Fruit fly (Drosophila melanogaster) whole organism, embryonic: Measurements from ENCODE around the gene CG31883.

Source experiments
- CG10462 ChIP-seq: fragments of 200-800 bp; sonication (Bioruptor generic); optimal IDR thresholded peaks from 2 replicates; lab custom pipeline; 2016; ENCODE audit warnings: missing biosample characterization, missing genetic modification characterization
- CG10565 ChIP-seq: fragments of 200-800 bp; sonication (Bioruptor generic); optimal IDR thresholded peaks from 3 replicates; lab custom pipeline; 2016; ENCODE audit warnings: missing biosample characterization, mild to moderate bottlenecking, missing genetic modification characterization
- CG10979 ChIP-seq: fragments of 200-800 bp; sonication (Bioruptor generic); optimal IDR thresholded peaks from 2 replicates; lab custom pipeline; 2018; ENCODE audit warnings: missing biosample characterization, mild to moderate bottlenecking, missing genetic modification characterization, moderate library complexity
- CG11560 ChIP-seq: fragments of 200-800 bp; sonication (Bioruptor generic); IDR thresholded peaks from 3 replicates; pipeline ENCODE4 v1.3.6; 2022; ENCODE audit warnings: missing biosample characterization, missing genetic modification characterization
- CG14050 ChIP-seq: fragments of 200-800 bp; sonication (Bioruptor generic); IDR thresholded peaks from 3 replicates; pipeline ENCODE4 v1.3.6; 2022; ENCODE audit warnings: missing biosample characterization, missing genetic modification characterization
- CG15601 ChIP-seq: fragments of 200-800 bp; sonication (Bioruptor generic); optimal IDR thresholded peaks from 3 replicates; lab custom pipeline; 2019; ENCODE audit warnings: missing biosample characterization, mild to moderate bottlenecking, missing genetic modification characterization, moderate library complexity
- CG15696 ChIP-seq: fragments of 200-800 bp; sonication (Bioruptor generic); optimal IDR thresholded peaks from 2 replicates; lab custom pipeline; 2019; ENCODE audit warnings: missing biosample characterization, mild to moderate bottlenecking, missing genetic modification characterization, moderate library complexity
- CG1602 ChIP-seq: fragments of 200-800 bp; sonication (Bioruptor generic); optimal IDR thresholded peaks from 3 replicates; lab custom pipeline; 2016; ENCODE audit warnings: missing biosample characterization, missing genetic modification characterization
- CG17612 ChIP-seq: fragments of 200-800 bp; sonication (Bioruptor generic); IDR thresholded peaks from 2 replicates; pipeline ENCODE4 v1.3.6; 2022; ENCODE audit warnings: missing biosample characterization, missing genetic modification characterization
- CG3065 ChIP-seq: fragments of 200-800 bp; sonication (Bioruptor generic); optimal IDR thresholded peaks from 2 replicates; lab custom pipeline; 2016; ENCODE audit warnings: missing biosample characterization, missing genetic modification characterization
- CG34376 ChIP-seq: fragments of 200-800 bp; sonication (Bioruptor generic); optimal IDR thresholded peaks from 2 replicates; lab custom pipeline; 2018; ENCODE audit warnings: missing biosample characterization, mild to moderate bottlenecking, missing genetic modification characterization
- CG4424 ChIP-seq: fragments of 200-800 bp; sonication (Bioruptor generic); optimal IDR thresholded peaks from 3 replicates; lab custom pipeline; 2016; ENCODE audit warnings: missing biosample characterization, missing genetic modification characterization
- CG6254 ChIP-seq: fragments of 200-800 bp; sonication (Bioruptor generic); optimal IDR thresholded peaks from 3 replicates; lab custom pipeline; 2017; ENCODE audit warnings: mild to moderate bottlenecking, missing biosample characterization, missing genetic modification reagents, missing genetic modification characterization
- CG6272 ChIP-seq: fragments of 200-800 bp; sonication (Bioruptor generic); IDR thresholded peaks from 2 replicates; pipeline ENCODE4 v1.3.6; 2022; ENCODE audit warnings: missing biosample characterization, missing genetic modification characterization
- CG6791 ChIP-seq: fragments of 200-800 bp; sonication (Bioruptor generic); IDR thresholded peaks from 3 replicates; pipeline ENCODE4 v1.3.6; 2022; ENCODE audit warnings: missing biosample characterization, missing genetic modification characterization; ENCODE audit not compliant: partially characterized antibody
- CG7928 ChIP-seq: fragments of 200-800 bp; sonication (Bioruptor generic); optimal IDR thresholded peaks from 2 replicates; lab custom pipeline; 2017; ENCODE audit warnings: missing biosample characterization, mild to moderate bottlenecking, missing genetic modification characterization
- CG8765 ChIP-seq: fragments of 200-800 bp; sonication (Bioruptor generic); IDR thresholded peaks from 2 replicates; pipeline ENCODE4 v1.3.6; 2022; ENCODE audit warnings: missing biosample characterization, missing genetic modification characterization
- CG9215 ChIP-seq: fragments of 200-800 bp; sonication (Bioruptor generic); IDR thresholded peaks from 2 replicates; pipeline ENCODE4 v1.3.6; 2022; ENCODE audit warnings: missing biosample characterization, missing genetic modification characterization
- HHEX ChIP-seq: fragments of 200-800 bp; sonication (Bioruptor generic); optimal IDR thresholded peaks from 3 replicates; lab custom pipeline; 2017; ENCODE audit warnings: missing biosample characterization, mild to moderate bottlenecking, missing genetic modification characterization, missing genetic modification reagents
- HmgD ChIP-seq: fragments of 200-800 bp; sonication (Bioruptor generic); optimal IDR thresholded peaks from 3 replicates; lab custom pipeline; 2016; ENCODE audit warnings: missing biosample characterization, missing genetic modification characterization
- Jarid2 ChIP-seq: fragments of 200-800 bp; sonication (Bioruptor generic); optimal IDR thresholded peaks from 3 replicates; lab custom pipeline; 2017; ENCODE audit warnings: mild to moderate bottlenecking, missing biosample characterization, missing genetic modification reagents, missing genetic modification characterization
- Max ChIP-seq: fragments of 200-800 bp; sonication (Bioruptor generic); optimal IDR thresholded peaks from 2 replicates; lab custom pipeline; 2016; ENCODE audit warnings: missing biosample characterization, mild to moderate bottlenecking, missing genetic modification characterization
- NC2β ChIP-seq: fragments of 200-800 bp; sonication (Bioruptor generic); optimal IDR thresholded peaks from 2 replicates; lab custom pipeline; 2016; ENCODE audit warnings: missing biosample characterization, missing genetic modification characterization
- Nf-YC ChIP-seq: fragments of 200-800 bp; optimal IDR thresholded peaks from 3 replicates; lab custom pipeline; 2019; ENCODE audit warnings: missing biosample characterization, mild to moderate bottlenecking, missing genetic modification characterization, moderate library complexity
- Sox100B ChIP-seq: fragments of 200-800 bp; sonication (Bioruptor generic); optimal IDR thresholded peaks from 3 replicates; lab custom pipeline; 2018; ENCODE audit warnings: missing biosample characterization, mild to moderate bottlenecking, missing genetic modification characterization
- ash1 ChIP-seq: fragments of 200-800 bp; sonication (Bioruptor generic); optimal IDR thresholded peaks from 2 replicates; lab custom pipeline; 2018; ENCODE audit warnings: missing biosample characterization, mild to moderate bottlenecking, missing genetic modification characterization
- az2 ChIP-seq: fragments of 200-800 bp; sonication (Bioruptor generic); optimal IDR thresholded peaks from 3 replicates; lab custom pipeline; 2016; ENCODE audit warnings: missing biosample characterization, missing genetic modification characterization
- cas ChIP-seq: fragments of 200-800 bp; sonication (Bioruptor generic); IDR thresholded peaks from 2 replicates; pipeline ENCODE4 v1.3.6; 2022; ENCODE audit warnings: missing biosample characterization, missing genetic modification characterization
- caup ChIP-seq: fragments of 200-800 bp; sonication (Bioruptor generic); optimal IDR thresholded peaks from 3 replicates; lab custom pipeline; 2017; ENCODE audit warnings: missing biosample characterization, mild to moderate bottlenecking, missing genetic modification characterization, moderate library complexity; ENCODE audit not compliant: severe bottlenecking
- chm ChIP-seq: fragments of 200-800 bp; sonication (Bioruptor generic); IDR thresholded peaks from 2 replicates; pipeline ENCODE4 v1.3.6; 2022; ENCODE audit warnings: missing biosample characterization, missing genetic modification characterization
- corto ChIP-seq: fragments of 200-800 bp; sonication (Bioruptor generic); optimal IDR thresholded peaks from 2 replicates; lab custom pipeline; 2016; ENCODE audit warnings: missing biosample characterization, mild to moderate bottlenecking, missing genetic modification characterization, moderate library complexity
- cwo ChIP-seq: fragments of 200-800 bp; sonication (Bioruptor generic); optimal IDR thresholded peaks from 3 replicates; lab custom pipeline; 2017; ENCODE audit warnings: missing biosample characterization, missing genetic modification characterization, mild to moderate bottlenecking, moderate library complexity, missing genetic modification reagents
- dan ChIP-seq: fragments of 200-800 bp; sonication (Bioruptor generic); IDR thresholded peaks from 2 replicates; pipeline ENCODE4 v1.3.6; 2022; ENCODE audit warnings: missing biosample characterization, missing genetic modification characterization
- dm ChIP-seq: fragments of 200-800 bp; sonication (Bioruptor generic); optimal IDR thresholded peaks from 3 replicates; lab custom pipeline; 2016; ENCODE audit warnings: missing biosample characterization, missing genetic modification characterization
- dmrt11E ChIP-seq: fragments of 200-800 bp; sonication (Bioruptor generic); optimal IDR thresholded peaks from 3 replicates; lab custom pipeline; 2018; ENCODE audit warnings: missing biosample characterization, mild to moderate bottlenecking, missing genetic modification characterization, moderate library complexity
- fd3F ChIP-seq: fragments of 200-800 bp; sonication (Bioruptor generic); optimal IDR thresholded peaks from 2 replicates; lab custom pipeline; 2018; ENCODE audit warnings: missing biosample characterization, mild to moderate bottlenecking, missing genetic modification characterization, moderate library complexity
- gcm2 ChIP-seq: fragments of 200-800 bp; sonication (Bioruptor generic); optimal IDR thresholded peaks from 2 replicates; lab custom pipeline; 2016; ENCODE audit warnings: missing biosample characterization, missing genetic modification characterization
- insv ChIP-seq, 2 experiments: fragments of 200-800 bp; sonication (Bioruptor generic); optimal IDR thresholded peaks; 3 replicates each; lab custom pipeline; 2016 to 2018; ENCODE audit warnings: missing biosample characterization in 2 of 2, missing genetic modification characterization in 2 of 2
- jumu ChIP-seq: fragments of 200-800 bp; sonication (Bioruptor generic); optimal IDR thresholded peaks from 3 replicates; lab custom pipeline; 2016; ENCODE audit warnings: missing biosample characterization, missing genetic modification characterization
- ken ChIP-seq: fragments of 200-800 bp; sonication (Bioruptor generic); IDR thresholded peaks from 3 replicates; pipeline ENCODE4 v1.3.6; 2022; ENCODE audit warnings: missing biosample characterization, missing genetic modification characterization
- kni ChIP-seq: fragments of 200-800 bp; sonication (Bioruptor generic); optimal IDR thresholded peaks from 3 replicates; lab custom pipeline; 2017; ENCODE audit warnings: mild to moderate bottlenecking, missing biosample characterization, missing genetic modification reagents, missing genetic modification characterization
- luna ChIP-seq: fragments of 200-800 bp; sonication (Bioruptor generic); optimal IDR thresholded peaks from 2 replicates; lab custom pipeline; 2016; ENCODE audit warnings: missing biosample characterization, missing genetic modification characterization
- maf-S ChIP-seq: fragments of 200-800 bp; sonication (Bioruptor generic); optimal IDR thresholded peaks from 2 replicates; lab custom pipeline; 2016; ENCODE audit warnings: missing biosample characterization, missing genetic modification characterization
- oc ChIP-seq: fragments of 200-800 bp; sonication (Bioruptor generic); optimal IDR thresholded peaks from 2 replicates; lab custom pipeline; 2018; ENCODE audit warnings: missing biosample characterization, mild to moderate bottlenecking, missing genetic modification characterization, moderate library complexity
- odd ChIP-seq: fragments of 200-800 bp; sonication (Bioruptor generic); optimal IDR thresholded peaks from 2 replicates; lab custom pipeline; 2017; ENCODE audit warnings: missing biosample characterization, mild to moderate bottlenecking, missing genetic modification characterization
- row ChIP-seq: fragments of 200-800 bp; sonication (Bioruptor generic); IDR thresholded peaks from 3 replicates; pipeline ENCODE4 v1.3.6; 2022; ENCODE audit warnings: missing biosample characterization, missing genetic modification characterization
- salm ChIP-seq: fragments of 200-800 bp; sonication (Bioruptor generic); optimal IDR thresholded peaks from 2 replicates; lab custom pipeline; 2018; ENCODE audit warnings: missing biosample characterization, mild to moderate bottlenecking, missing genetic modification characterization
- slou ChIP-seq: fragments of 200-800 bp; sonication (Bioruptor generic); optimal IDR thresholded peaks from 3 replicates; lab custom pipeline; 2016; ENCODE audit warnings: missing biosample characterization, missing genetic modification characterization
- toy ChIP-seq: fragments of 200-800 bp; sonication (Bioruptor generic); IDR thresholded peaks from 2 replicates; pipeline ENCODE4 v1.3.6; 2022; ENCODE audit warnings: missing biosample characterization, missing genetic modification characterization
- tx ChIP-seq: fragments of 200-800 bp; sonication (Bioruptor generic); optimal IDR thresholded peaks from 2 replicates; lab custom pipeline; 2016; ENCODE audit warnings: missing biosample characterization, missing genetic modification characterization
- vnd ChIP-seq: fragments of 200-800 bp; sonication (Bioruptor generic); IDR thresholded peaks from 3 replicates; pipeline ENCODE4 v1.3.6; 2022; ENCODE audit warnings: missing biosample characterization, missing genetic modification characterization; ENCODE audit not compliant: partially characterized antibody

The CG31883 gene

dm6 chr2L:9525719-9526118 is 2.6 kb upstream of the CG31883 start (continued):
- TF ChIP-seq CG10565, result peak; percentile 8
- peak; percentile 96 for TF ChIP-seq CG15601
- no peak for TF ChIP-seq CG6791 (GFP tag; lab: Robert Waterston, UW)
- peak; percentile 91 for TF ChIP-seq CG6254 (GFP tag; lab: Kevin White, UChicago)
- peak; percentile 62 for TF ChIP-seq az2 (GFP tag; lab: Kevin White, UChicago)
- no peak for TF ChIP-seq cas (GFP tag; lab: Robert Waterston, UW)
- no peak for TF ChIP-seq corto (GFP tag; lab: Kevin White, UChicago)
- peak; percentile 96 for TF ChIP-seq odd (GFP tag; lab: Kevin White, UChicago)
- TF ChIP-seq CG34376 (GFP tag; lab: Kevin White, UChicago), result peak; percentile 93
- TF ChIP-seq HHEX (GFP tag; lab: Kevin White, UChicago), result peak; percentile 94
- peak; percentile 86 for TF ChIP-seq cwo
- peak; percentile 47 for TF ChIP-seq jumu (GFP tag; lab: Kevin White, UChicago)
- TF ChIP-seq kni (GFP tag; lab: Kevin White, UChicago), result peak; percentile 98
- TF ChIP-seq dm, result peak; percentile 45
- TF ChIP-seq NC2β (GFP tag; lab: Kevin White, UChicago), result peak; percentile 91
- peak; percentile 64 for TF ChIP-seq CG7928 (GFP tag; lab: Kevin White, UChicago)
- TF ChIP-seq CG4424 (GFP tag; lab: Kevin White, UChicago), result peak; percentile 79
- peak; percentile 23 to 71 for TF ChIP-seq insv (GFP tag; optimal IDR thresholded peaks at IDR 0.05; lab: Kevin White, UChicago)
- peak; percentile 37 for TF ChIP-seq HmgD (GFP tag; lab: Kevin White, UChicago)
- TF ChIP-seq tx, result peak; percentile 57
- peak; percentile 94 for TF ChIP-seq chm (GFP tag; lab: Robert Waterston, UW)
- TF ChIP-seq Jarid2, result peak; percentile 79
- peak; percentile 90 for TF ChIP-seq ash1 (GFP tag; lab: Kevin White, UChicago)
- TF ChIP-seq Max (GFP tag; lab: Kevin White, UChicago), result peak; percentile 73
- no peak for TF ChIP-seq CG6272 (GFP tag; lab: Robert Waterston, UW)
- no peak for TF ChIP-seq vnd
- peak; percentile 50; the same call in 1 of the 2 replicates for TF ChIP-seq toy
- TF ChIP-seq Sox100B, result peak; percentile 83
- peak; percentile 90 for TF ChIP-seq oc
- TF ChIP-seq CG8765 (GFP tag; lab: Robert Waterston, UW), result no peak
- peak; percentile 73 for TF ChIP-seq CG10462 (GFP tag; lab: Kevin White, UChicago)
- TF ChIP-seq CG17612 (GFP tag; lab: Robert Waterston, UW), result peak; percentile 49; the same call in 1 of the 2 replicates
- peak; percentile 71 for TF ChIP-seq luna (GFP tag; lab: Kevin White, UChicago)
- no peak for TF ChIP-seq CG9215
- no peak for TF ChIP-seq dan (GFP tag; lab: Robert Waterston, UW)
- peak; percentile 85 for TF ChIP-seq dmrt11E (tag; lab: Kevin White, UChicago)
- TF ChIP-seq Nf-YC, result peak; percentile 63
- peak; percentile 54 for TF ChIP-seq CG10979 (tag; lab: Kevin White, UChicago)
- TF ChIP-seq row (GFP tag; lab: Robert Waterston, UW), result peak; percentile 11; the same call in 1 of the 3 replicates
- TF ChIP-seq maf-S (GFP tag; lab: Kevin White, UChicago), result peak; percentile 87
- peak; percentile 64; the same call in 2 of the 3 replicates for TF ChIP-seq ken
- peak; percentile 76 for TF ChIP-seq CG14050 (GFP tag; lab: Robert Waterston, UW)
- peak; percentile 64 for TF ChIP-seq CG1602
- peak; percentile 82 for TF ChIP-seq salm (tag; lab: Kevin White, UChicago)
- no peak for TF ChIP-seq CG11560
- peak; percentile 78 for TF ChIP-seq gcm2
- peak; percentile 89 for TF ChIP-seq CG15696 (tag; lab: Kevin White, UChicago)
- peak; percentile 46 for TF ChIP-seq slou (GFP tag; lab: Kevin White, UChicago)
- TF ChIP-seq CG3065 (GFP tag; lab: Kevin White, UChicago), result peak; percentile 87
- TF ChIP-seq fd3F (GFP tag; lab: Kevin White, UChicago), result peak; percentile 85
- TF ChIP-seq caup (GFP tag; lab: Kevin White, UChicago), result peak; percentile 92
